Fruit fly (Drosophila melanogaster): ENCODE results near the gene CG32091.

The CG32091 gene

dm6 chr3L:11685876-11686275 is 54.7 kb downstream of the CG32091 start (continued):
- TF ChIP-seq CG17359 (tag; optimal IDR thresholded peaks at IDR 0.05) (no peak), CG7786 (GFP tag; optimal IDR thresholded peaks at IDR 0.05) (no peak), Spps (tag; optimal IDR thresholded peaks at IDR 0.05) (no peak), Awh (GFP tag; IDR thresholded peaks at IDR 0.05) (no peak), HLH3B (GFP tag; IDR thresholded peaks at IDR 0.05) (no peak), CG13296 (GFP tag; optimal IDR thresholded peaks at IDR 0.05) (no peak), org-1 (GFP tag; optimal IDR thresholded peaks at IDR 0.05) (no peak), CG12391 (tag; optimal IDR thresholded peaks at IDR 0.05) (no peak), tgo (GFP tag; IDR thresholded peaks at IDR 0.05) (no peak), caup (GFP tag; optimal IDR thresholded peaks at IDR 0.05; ENCODE audit: severe bottlenecking) (no peak), sens-2 (GFP tag; IDR thresholded peaks at IDR 0.05) (no peak), az2 (GFP tag; optimal IDR thresholded peaks at IDR 0.05) (no peak), Ets65A (GFP tag) (peak; percentile 82), Myb (GFP tag; optimal IDR thresholded peaks at IDR 0.05) (no peak), br (optimal IDR thresholded peaks at IDR 0.05) (no peak), ATbp (GFP tag; optimal IDR thresholded peaks at IDR 0.05) (peak; percentile 1), CG8359 (GFP tag; optimal IDR thresholded peaks at IDR 0.05; ENCODE audit: borderline replicate concordance) (no peak), schlank (tag; optimal IDR thresholded peaks at IDR 0.05) (no peak), BtbVII (GFP tag; optimal IDR thresholded peaks at IDR 0.05) (no peak), sens (GFP tag) (peak; percentile 27), croc (GFP tag; conservative IDR thresholded peaks at IDR 0.05) (no peak)

dm6 chr3L:11689832-11690602 is 58.8 kb downstream of the CG32091 start:
- no peak for TF ChIP-seq Tbp (GFP tag; optimal IDR thresholded peaks at IDR 0.05)
- peak; percentile 25 for TF ChIP-seq Nf-YB (GFP tag; optimal IDR thresholded peaks at IDR 0.05)
- TF ChIP-seq onecut (GFP tag; IDR thresholded peaks at IDR 0.05): no peak
- 0 out of 2 replicates have a peak, but pooled peaks have one; percentile 12 for TF ChIP-seq stc (GFP tag; IDR thresholded peaks at IDR 0.05)
- peak; percentile 33 for TF ChIP-seq sqz (GFP tag; optimal IDR thresholded peaks at IDR 0.05)
- TF ChIP-seq Fer2 (tag; optimal IDR thresholded peaks at IDR 0.05): no peak
- TF ChIP-seq sug (tag; optimal IDR thresholded peaks at IDR 0.05): peak; percentile 41
- peak; percentile 15 for TF ChIP-seq CG3281 (GFP tag; optimal IDR thresholded peaks at IDR 0.05)
- peak; percentile 48 for TF ChIP-seq sd (tag; optimal IDR thresholded peaks at IDR 0.05)
- peak; percentile 87 for TF ChIP-seq grn (GFP tag; optimal IDR thresholded peaks at IDR 0.05)
- TF ChIP-seq CG14014 (GFP tag; IDR thresholded peaks at IDR 0.05): 0 out of 2 replicates have a peak, but pooled peaks have one; percentile 23
- TF ChIP-seq CG2120 (GFP tag; optimal IDR thresholded peaks at IDR 0.05): no peak
- TF ChIP-seq exex (tag; optimal IDR thresholded peaks at IDR 0.05): peak; percentile 98
- peak; percentile 19 for TF ChIP-seq CG10543 (GFP tag; optimal IDR thresholded peaks at IDR 0.05)
- TF ChIP-seq Nf-YC (tag; optimal IDR thresholded peaks at IDR 0.05): peak; percentile 30
- TF ChIP-seq Atf6 (GFP tag; IDR thresholded peaks at IDR 0.05): 0 out of 2 replicates have a peak, but pooled peaks have one; percentile 23
- TF ChIP-seq mirr (GFP tag; optimal IDR thresholded peaks at IDR 0.05): peak; percentile 93
- peak; percentile 84 for TF ChIP-seq Vsx1 (GFP tag; optimal IDR thresholded peaks at IDR 0.05)
- peak; percentile 28 for TF ChIP-seq lab (GFP tag; optimal IDR thresholded peaks at IDR 0.05)
- TF ChIP-seq NfI (GFP tag; optimal IDR thresholded peaks at IDR 0.05): no peak
- TF ChIP-seq CG13296 (GFP tag; optimal IDR thresholded peaks at IDR 0.05): peak; percentile 20
- peak; percentile 62 for TF ChIP-seq Med (GFP tag)
- TF ChIP-seq CG2678 (tag; optimal IDR thresholded peaks at IDR 0.05): peak; percentile 19
- peak; percentile 74 for TF ChIP-seq CG34376 (GFP tag; optimal IDR thresholded peaks at IDR 0.05)
- no peak for TF ChIP-seq abd-A (tag; optimal IDR thresholded peaks at IDR 0.05)
- no peak for TF ChIP-seq prd (optimal IDR thresholded peaks at IDR 0.05)
- TF ChIP-seq prd (GFP tag; IDR thresholded peaks at IDR 0.05): no peak
- no peak for TF ChIP-seq Six4 (GFP tag; optimal IDR thresholded peaks at IDR 0.05)
- TF ChIP-seq CG18599 (GFP tag; optimal IDR thresholded peaks at IDR 0.05): peak; percentile 40
